Fruit fly (Drosophila melanogaster) whole organism, embryonic: Measurements from ENCODE around the gene dpr2.

ENCODE experiments used
- Antp ChIP-seq: fragments of 200-800 bp; sonication (Bioruptor generic); optimal IDR thresholded peaks from 3 replicates; lab custom pipeline; 2016; ENCODE audit warnings: missing biosample characterization, missing genetic modification characterization
- CG10462 ChIP-seq: fragments of 200-800 bp; sonication (Bioruptor generic); optimal IDR thresholded peaks from 2 replicates; lab custom pipeline; 2016; ENCODE audit warnings: missing biosample characterization, missing genetic modification characterization
- CG10654 ChIP-seq: fragments of 200-800 bp; sonication (Bioruptor generic); optimal IDR thresholded peaks from 2 replicates; lab custom pipeline; 2016; ENCODE audit warnings: missing biosample characterization, missing genetic modification characterization
- CG11695 ChIP-seq: fragments of 200-800 bp; sonication (Bioruptor generic); IDR thresholded peaks from 3 replicates; pipeline ENCODE4 v1.3.6; 2022; ENCODE audit warnings: missing biosample characterization, missing genetic modification characterization
- CG12155 ChIP-seq: fragments of 200-800 bp; sonication (Bioruptor generic); optimal IDR thresholded peaks from 3 replicates; lab custom pipeline; 2016; ENCODE audit warnings: missing biosample characterization, missing genetic modification characterization
- CG1529 ChIP-seq: fragments of 200-800 bp; sonication (Bioruptor generic); optimal IDR thresholded peaks from 3 replicates; lab custom pipeline; 2018; ENCODE audit warnings: missing biosample characterization, missing genetic modification characterization
- CG1602 ChIP-seq: fragments of 200-800 bp; sonication (Bioruptor generic); optimal IDR thresholded peaks from 3 replicates; lab custom pipeline; 2016; ENCODE audit warnings: missing biosample characterization, missing genetic modification characterization
- CG17359 ChIP-seq: fragments of 200-800 bp; sonication (Bioruptor generic); optimal IDR thresholded peaks from 3 replicates; lab custom pipeline; 2018; ENCODE audit warnings: missing biosample characterization, mild to moderate bottlenecking, missing genetic modification characterization, moderate library complexity
- CG17385 ChIP-seq: fragments of 200-800 bp; sonication (Bioruptor generic); optimal IDR thresholded peaks from 3 replicates; lab custom pipeline; 2018; ENCODE audit warnings: missing biosample characterization, mild to moderate bottlenecking, missing genetic modification characterization
- CG18011 ChIP-seq: fragments of 200-800 bp; sonication (Bioruptor generic); optimal IDR thresholded peaks from 2 replicates; lab custom pipeline; 2017; ENCODE audit warnings: missing biosample characterization, missing genetic modification characterization, mild to moderate bottlenecking, moderate library complexity, missing genotype
- CG2199 ChIP-seq: fragments of 200-800 bp; sonication (Bioruptor generic); IDR thresholded peaks from 3 replicates; pipeline ENCODE4 v1.3.6; 2022; ENCODE audit warnings: missing biosample characterization, missing genetic modification characterization
- CG2889 ChIP-seq: fragments of 200-800 bp; sonication (Bioruptor generic); IDR thresholded peaks from 3 replicates; pipeline ENCODE4 v1.3.6; 2022; ENCODE audit warnings: missing biosample characterization, missing genetic modification characterization
- CG31388 ChIP-seq: fragments of 200-800 bp; sonication (Bioruptor generic); optimal IDR thresholded peaks from 2 replicates; lab custom pipeline; 2016; ENCODE audit warnings: missing biosample characterization, missing genetic modification characterization
- CG32767 ChIP-seq: fragments of 200-800 bp; sonication (Bioruptor generic); IDR thresholded peaks from 2 replicates; pipeline ENCODE4 v1.3.6; 2022; ENCODE audit warnings: missing biosample characterization, missing genetic modification characterization
- CG33213 ChIP-seq: fragments of 200-800 bp; sonication (Bioruptor generic); optimal IDR thresholded peaks from 3 replicates; lab custom pipeline; 2016; ENCODE audit warnings: missing biosample characterization, missing genetic modification characterization
- CG6683 ChIP-seq: fragments of 200-800 bp; sonication (Bioruptor generic); optimal IDR thresholded peaks from 2 replicates; lab custom pipeline; 2017; ENCODE audit warnings: missing biosample characterization, mild to moderate bottlenecking, missing genetic modification characterization, missing genetic modification reagents
- CG6689 ChIP-seq: fragments of 200-800 bp; sonication (Bioruptor generic); IDR thresholded peaks from 2 replicates; pipeline ENCODE4 v1.3.6; 2022; ENCODE audit warnings: missing biosample characterization, missing genetic modification characterization
- CG7786 ChIP-seq: fragments of 200-800 bp; sonication (Bioruptor generic); optimal IDR thresholded peaks from 2 replicates; lab custom pipeline; 2016; ENCODE audit warnings: missing biosample characterization, missing genetic modification characterization
- CG8944 ChIP-seq: fragments of 200-800 bp; sonication (Bioruptor generic); optimal IDR thresholded peaks from 3 replicates; lab custom pipeline; 2016; ENCODE audit warnings: missing biosample characterization, missing genetic modification characterization
- CTCF ChIP-seq: fragments of 200-800 bp; sonication (Bioruptor generic); optimal IDR thresholded peaks from 2 replicates; lab custom pipeline; 2017; ENCODE audit warnings: missing biosample characterization, mild to moderate bottlenecking, missing genetic modification characterization, moderate library complexity
- Chrac-16 ChIP-seq: fragments of 200-800 bp; sonication (Bioruptor generic); optimal IDR thresholded peaks from 3 replicates; lab custom pipeline; 2016; ENCODE audit warnings: missing biosample characterization, missing genetic modification characterization
- Deaf1 ChIP-seq: fragments of 200-800 bp; optimal IDR thresholded peaks from 3 replicates; lab custom pipeline; 2019; ENCODE audit warnings: missing biosample characterization, mild to moderate bottlenecking, missing genetic modification characterization, moderate library complexity
- HLH3B ChIP-seq: fragments of 200-800 bp; sonication (Bioruptor generic); IDR thresholded peaks from 2 replicates; pipeline ENCODE4 v1.3.6; 2022; ENCODE audit warnings: missing biosample characterization, missing genetic modification characterization
- HLH54F ChIP-seq: fragments of 200-800 bp; sonication (Bioruptor generic); optimal IDR thresholded peaks from 3 replicates; lab custom pipeline; 2016; ENCODE audit warnings: missing biosample characterization, missing genetic modification characterization
- Hmx ChIP-seq: fragments of 200-800 bp; sonication (Bioruptor generic); optimal IDR thresholded peaks from 2 replicates; lab custom pipeline; 2016; ENCODE audit warnings: missing biosample characterization, missing genetic modification characterization
- Hr78 ChIP-seq, 2 experiments: fragments of 200-800 bp in 1 of 2; fragments of >200 bp in 1 of 2; sonication (Bioruptor generic) in 1 of 2; optimal IDR thresholded peaks; 2 replicates each; lab custom pipeline; 2017 to 2019; ENCODE audit warnings: missing biosample characterization in 2 of 2, missing genetic modification characterization in 2 of 2, mild to moderate bottlenecking in 1 of 2, moderate library complexity in 1 of 2
- Lim3 ChIP-seq: fragments of 200-800 bp; sonication (Bioruptor generic); IDR thresholded peaks from 2 replicates; pipeline ENCODE4 v1.3.6; 2022; ENCODE audit warnings: missing biosample characterization, missing genetic modification characterization
- Nf-YB ChIP-seq: fragments of 200-800 bp; sonication (Bioruptor generic); optimal IDR thresholded peaks from 3 replicates; lab custom pipeline; 2019; ENCODE audit warnings: missing biosample characterization, mild to moderate bottlenecking, missing genetic modification characterization, moderate library complexity
- NfI ChIP-seq: fragments of 200-800 bp; sonication (Bioruptor generic); optimal IDR thresholded peaks from 3 replicates; lab custom pipeline; 2018; ENCODE audit warnings: missing biosample characterization, mild to moderate bottlenecking, missing genetic modification characterization, moderate library complexity
- Oaz ChIP-seq: fragments of 200-800 bp; sonication (Bioruptor generic); IDR thresholded peaks from 2 replicates; pipeline ENCODE4 v1.3.6; 2022; ENCODE audit warnings: missing biosample characterization, missing genetic modification characterization
- Six4 ChIP-seq: fragments of 200-800 bp; sonication (Bioruptor generic); optimal IDR thresholded peaks from 2 replicates; lab custom pipeline; 2016; ENCODE audit warnings: missing biosample characterization, missing genetic modification characterization
- Spps ChIP-seq: fragments of 200-800 bp; sonication (Bioruptor generic); optimal IDR thresholded peaks from 2 replicates; lab custom pipeline; 2018; ENCODE audit warnings: missing biosample characterization, mild to moderate bottlenecking, missing genetic modification characterization
- al ChIP-seq: fragments of 200-800 bp; sonication (Bioruptor generic); IDR thresholded peaks from 2 replicates; pipeline ENCODE4 v1.3.6; 2022; ENCODE audit warnings: missing biosample characterization, missing genetic modification characterization
- cato ChIP-seq: fragments of 200-800 bp; sonication (Bioruptor generic); optimal IDR thresholded peaks from 2 replicates; lab custom pipeline; 2016; ENCODE audit warnings: missing biosample characterization, missing genetic modification characterization, borderline replicate concordance
- chm ChIP-seq: fragments of 200-800 bp; sonication (Bioruptor generic); IDR thresholded peaks from 2 replicates; pipeline ENCODE4 v1.3.6; 2022; ENCODE audit warnings: missing biosample characterization, missing genetic modification characterization
- lmd ChIP-seq: fragments of 200-800 bp; sonication (Bioruptor generic); IDR thresholded peaks from 2 replicates; pipeline ENCODE4 v1.3.6; 2022; ENCODE audit warnings: missing biosample characterization, missing genetic modification characterization
- lola ChIP-seq, 3 experiments: fragments of >200 bp in 2 of 3; fragments of 200-800 bp in 1 of 3; sonication (Bioruptor generic) in 1 of 3; optimal IDR thresholded peaks; 2 replicates each; lab custom pipeline; 2017 to 2019; ENCODE audit warnings: missing biosample characterization in 3 of 3, missing genetic modification characterization in 3 of 3, mild to moderate bottlenecking in 1 of 3, moderate library complexity in 1 of 3
- luna ChIP-seq: fragments of 200-800 bp; sonication (Bioruptor generic); optimal IDR thresholded peaks from 2 replicates; lab custom pipeline; 2016; ENCODE audit warnings: missing biosample characterization, missing genetic modification characterization
- nerfin-2 ChIP-seq: fragments of 200-800 bp; sonication (Bioruptor generic); IDR thresholded peaks from 2 replicates; pipeline ENCODE4 v1.3.6; 2022; ENCODE audit warnings: missing biosample characterization, missing genetic modification characterization; ENCODE audit not compliant: partially characterized antibody
- oc ChIP-seq: fragments of 200-800 bp; sonication (Bioruptor generic); optimal IDR thresholded peaks from 2 replicates; lab custom pipeline; 2018; ENCODE audit warnings: missing biosample characterization, mild to moderate bottlenecking, missing genetic modification characterization, moderate library complexity
- sc ChIP-seq, 3 experiments: fragments of >200 bp in 2 of 3; fragments of 200-800 bp in 1 of 3; sonication (Bioruptor generic) in 1 of 3; optimal IDR thresholded peaks; 2 replicates in 2 of 3; 3 replicates in 1 of 3; lab custom pipeline; 2017; ENCODE audit warnings: mild to moderate bottlenecking in 1 of 3, missing biosample characterization in 1 of 3, missing genetic modification characterization in 1 of 3, missing genetic modification reagents in 1 of 3
- schlank ChIP-seq: fragments of 200-800 bp; sonication (Bioruptor generic); optimal IDR thresholded peaks from 2 replicates; lab custom pipeline; 2018; ENCODE audit warnings: missing biosample characterization, mild to moderate bottlenecking, missing genetic modification characterization
- sima ChIP-seq: fragments of 200-800 bp; sonication (Bioruptor generic); optimal IDR thresholded peaks from 2 replicates; lab custom pipeline; 2016; ENCODE audit warnings: missing biosample characterization, missing genetic modification characterization
- slou ChIP-seq: fragments of 200-800 bp; sonication (Bioruptor generic); optimal IDR thresholded peaks from 3 replicates; lab custom pipeline; 2016; ENCODE audit warnings: missing biosample characterization, missing genetic modification characterization
- ssp ChIP-seq: fragments of 200-800 bp; sonication (Bioruptor generic); IDR thresholded peaks from 2 replicates; pipeline ENCODE4 v1.3.6; 2022; ENCODE audit warnings: missing biosample characterization, missing genetic modification characterization
- sug ChIP-seq: fragments of 200-800 bp; optimal IDR thresholded peaks from 2 replicates; lab custom pipeline; 2019; ENCODE audit warnings: missing biosample characterization, mild to moderate bottlenecking, missing genetic modification characterization, moderate library complexity
- trem ChIP-seq: fragments of 200-800 bp; optimal IDR thresholded peaks from 3 replicates; lab custom pipeline; 2019; ENCODE audit warnings: missing biosample characterization, mild to moderate bottlenecking, missing genetic modification characterization, moderate library complexity
- trh ChIP-seq: fragments of 200-800 bp; sonication (Bioruptor generic); optimal IDR thresholded peaks from 2 replicates; lab custom pipeline; 2016; ENCODE audit warnings: missing biosample characterization, missing genetic modification characterization
- unpg ChIP-seq: fragments of 200-800 bp; sonication (Bioruptor generic); optimal IDR thresholded peaks from 3 replicates; lab custom pipeline; 2018; ENCODE audit warnings: missing biosample characterization, mild to moderate bottlenecking, missing genetic modification characterization, moderate library complexity
- zfh1 ChIP-seq: fragments of 200-800 bp; sonication (Bioruptor generic); IDR thresholded peaks from 3 replicates; pipeline ENCODE4 v1.3.6; 2022; ENCODE audit warnings: missing biosample characterization, missing genetic modification characterization

dpr2 gene

dm6 chr2L:10987370-10987853 is 23.5 kb upstream of the dpr2 start, which contains the start of the genes piwi and CG12253 (continued):
- TF ChIP-seq NfI (GFP tag; lab: Kevin White, UChicago) (peak; percentile 71), CG2889 (GFP tag; lab: Robert Waterston, UW) (peak; percentile 69; the same call in 2 of the 3 replicates), Lim3 (GFP tag; lab: Robert Waterston, UW) (0 out of 2 replicates have a peak, but pooled peaks have one; percentile 11), al (peak; percentile 65; the same call in 1 of the 2 replicates), lmd (peak; percentile 89), nerfin-2 (GFP tag; lab: Robert Waterston, UW) (no peak), CG33213 (GFP tag; lab: Kevin White, UChicago) (no peak), luna (GFP tag; lab: Kevin White, UChicago) (no peak), CG18011 (GFP tag; lab: Kevin White, UChicago) (peak; percentile 39), CG12155 (GFP tag; lab: Kevin White, UChicago) (peak; percentile 69), Six4 (GFP tag; lab: Kevin White, UChicago) (peak; percentile 37), CTCF (GFP tag; lab: Kevin White, UChicago) (no peak), CG10654 (GFP tag; lab: Kevin White, UChicago) (peak; percentile 18), chm (GFP tag; lab: Robert Waterston, UW) (0 out of 2 replicates have a peak, but pooled peaks have one; percentile 34), trh (GFP tag; lab: Kevin White, UChicago) (peak; percentile 63), CG31388 (no peak), Oaz (GFP tag; lab: Robert Waterston, UW) (0 out of 2 replicates have a peak, but pooled peaks have one; percentile 39), trem (tag; lab: Kevin White, UChicago) (peak; percentile 44), CG7786 (GFP tag; lab: Kevin White, UChicago) (no peak), sima (GFP tag; lab: Kevin White, UChicago) (no peak), CG2199 (GFP tag; lab: Robert Waterston, UW) (no peak), lola (GFP tag; optimal IDR thresholded peaks at IDR 0.05; lab: Kevin White, UChicago) (peak in 1 of 3 experiments; percentile 88), HLH54F (peak; percentile 49), oc (tag; lab: Kevin White, UChicago) (no peak), CG6683 (GFP tag; lab: Kevin White, UChicago) (no peak), slou (GFP tag; lab: Kevin White, UChicago) (peak; percentile 52), ssp (GFP tag; lab: Robert Waterston, UW) (no peak), Spps (tag; lab: Kevin White, UChicago) (peak; percentile 14), Chrac-16 (GFP tag; lab: Kevin White, UChicago) (peak; percentile 78), Antp (GFP tag; lab: Kevin White, UChicago) (peak; percentile 7), Hmx (GFP tag; lab: Kevin White, UChicago) (no peak), schlank (tag; lab: Kevin White, UChicago) (peak; percentile 7), Deaf1 (tag; lab: Kevin White, UChicago) (no peak), HLH3B (GFP tag; lab: Robert Waterston, UW) (peak; percentile 83), CG32767 (GFP tag; lab: Robert Waterston, UW) (peak; percentile 81; the same call in 1 of the 2 replicates), Hr78 (GFP tag; optimal IDR thresholded peaks at IDR 0.05; lab: Kevin White, UChicago) (no peak), sc (optimal IDR thresholded peaks at IDR 0.05; lab: Kevin White, UChicago) (no peak), sc (GFP tag; optimal IDR thresholded peaks at IDR 0.05; lab: Kevin White, UChicago) (peak; percentile 67), unpg (GFP tag; lab: Kevin White, UChicago) (peak; percentile 89), CG1602 (GFP tag; lab: Kevin White, UChicago) (peak; percentile 79), Nf-YB (GFP tag; lab: Kevin White, UChicago) (peak; percentile 70), CG6689 (peak; percentile 43; the same call in 1 of the 2 replicates), CG10462 (peak; percentile 8), CG17385 (GFP tag; lab: Kevin White, UChicago) (peak; percentile 76), sug (tag; lab: Kevin White, UChicago) (peak; percentile 56), CG1529 (GFP tag; lab: Kevin White, UChicago) (peak; percentile 61), CG17359 (tag; lab: Kevin White, UChicago) (peak; percentile 40), CG8944 (GFP tag; lab: Kevin White, UChicago) (no peak), CG11695 (GFP tag; lab: Robert Waterston, UW) (peak; percentile 68; the same call in 2 of the 3 replicates), cato (GFP tag; lab: Kevin White, UChicago) (peak; percentile 61), zfh1 (GFP tag; lab: Robert Waterston, UW) (peak; percentile 67; the same call in 2 of the 3 replicates)
